Worm (Caenorhabditis elegans) whole organism, mixed stage, embryonic: Measurements from ENCODE around the gene srh-215.

Source experiments
- bed-3 ChIP-seq: fragments of 200-800 bp; sonication (Bioruptor generic); optimal IDR thresholded peaks from 3 replicates; lab custom pipeline; 2018; ENCODE audit warnings: mild to moderate bottlenecking, missing genetic modification characterization, moderate library complexity, missing compliant biosample characterization
- blmp-1 ChIP-seq: fragments of 150-350 bp; optimal IDR thresholded peaks from 2 replicates; lab custom pipeline; 2014; ENCODE audit warnings: missing biosample characterization, missing genetic modification characterization
- ceh-39 ChIP-seq: fragments of 150-350 bp; optimal IDR thresholded peaks from 2 replicates; lab custom pipeline; 2014; ENCODE audit warnings: missing biosample characterization, missing genetic modification characterization
- ceh-43 ChIP-seq: fragments of 200-800 bp; sonication (Bioruptor generic); optimal IDR thresholded peaks from 2 replicates; lab custom pipeline; 2018; ENCODE audit warnings: mild to moderate bottlenecking, missing genetic modification characterization, moderate library complexity, missing compliant biosample characterization
- ces-1 ChIP-seq: fragments of 150-350 bp; optimal IDR thresholded peaks from 2 replicates; lab custom pipeline; 2014; ENCODE audit warnings: missing biosample characterization, missing genetic modification reagents, missing genetic modification characterization
- drap-1 ChIP-seq: fragments of 200-800 bp; sonication (Bioruptor generic); optimal IDR thresholded peaks from 3 replicates; lab custom pipeline; 2018; ENCODE audit warnings: mild to moderate bottlenecking, missing genetic modification characterization, missing compliant biosample characterization
- elt-1 ChIP-seq: sonication (generic microtip); optimal IDR thresholded peaks from 2 replicates; lab custom pipeline; 2017; ENCODE audit warnings: missing genetic modification characterization, mild to moderate bottlenecking, missing compliant biosample characterization, antibody characterized with exemption, moderate library complexity, borderline replicate concordance; ENCODE audit not compliant: insufficient read depth
- elt-3 ChIP-seq: fragments of 150-350 bp; optimal IDR thresholded peaks from 2 replicates; lab custom pipeline; 2014; ENCODE audit warnings: missing biosample characterization, missing genetic modification characterization
- flh-1 ChIP-seq: fragments of 200-800 bp; sonication (Bioruptor generic); optimal IDR thresholded peaks from 2 replicates; lab custom pipeline; 2018; ENCODE audit warnings: mild to moderate bottlenecking, missing genetic modification characterization, moderate library complexity, missing compliant biosample characterization
- ham-2 ChIP-seq: fragments of 200-800 bp; sonication (Bioruptor generic); optimal IDR thresholded peaks from 2 replicates; lab custom pipeline; 2018; ENCODE audit warnings: mild to moderate bottlenecking, missing genetic modification characterization, missing compliant biosample characterization
- hlh-1 ChIP-seq: fragments of 150-350 bp; optimal IDR thresholded peaks from 2 replicates; lab custom pipeline; 2014; ENCODE audit warnings: missing biosample characterization, missing genetic modification reagents, missing genetic modification characterization
- lin-13 ChIP-seq: fragments of 150-350 bp; optimal IDR thresholded peaks from 2 replicates; lab custom pipeline; 2014; ENCODE audit warnings: missing biosample characterization, missing genetic modification characterization
- lin-32 ChIP-seq: fragments of 200-800 bp; sonication (Bioruptor generic); optimal IDR thresholded peaks from 2 replicates; lab custom pipeline; 2018; ENCODE audit warnings: mild to moderate bottlenecking, missing genetic modification characterization, missing compliant biosample characterization
- mep-1 ChIP-seq: fragments of 150-350 bp; optimal IDR thresholded peaks from 2 replicates; lab custom pipeline; 2017; ENCODE audit warnings: missing biosample characterization, missing genetic modification reagents, missing genetic modification characterization, inconsistent platforms
- mls-2 ChIP-seq: sonication (generic microtip); optimal IDR thresholded peaks from 2 replicates; lab custom pipeline; 2016; ENCODE audit warnings: mild to moderate bottlenecking, missing genetic modification characterization, moderate library complexity, missing compliant biosample characterization
- nhr-2 ChIP-seq: fragments of 150-350 bp; optimal IDR thresholded peaks from 2 replicates; lab custom pipeline; 2014; ENCODE audit warnings: missing biosample characterization, missing genetic modification characterization
- nhr-237 ChIP-seq: fragments of 150-350 bp; optimal IDR thresholded peaks from 2 replicates; lab custom pipeline; 2014; ENCODE audit warnings: missing biosample characterization, missing genetic modification characterization
- nhr-28 ChIP-seq: fragments of 150-350 bp; optimal IDR thresholded peaks from 2 replicates; lab custom pipeline; 2014; ENCODE audit warnings: missing biosample characterization, missing genetic modification characterization
- nhr-76 ChIP-seq: sonication (generic microtip); optimal IDR thresholded peaks from 2 replicates; lab custom pipeline; 2017; ENCODE audit warnings: missing biosample characterization, missing genetic modification characterization
- pha-4 ChIP-seq: fragments of 150-350 bp; optimal IDR thresholded peaks from 2 replicates; lab custom pipeline; 2018; ENCODE audit warnings: missing biosample characterization, missing genetic modification reagents, missing genetic modification characterization
- sem-2 ChIP-seq: fragments of 200-800 bp; sonication (Bioruptor generic); optimal IDR thresholded peaks from 2 replicates; lab custom pipeline; 2018; ENCODE audit warnings: mild to moderate bottlenecking, missing genetic modification characterization, missing compliant biosample characterization
- snpc-4 ChIP-seq: fragments of 150-350 bp; optimal IDR thresholded peaks from 2 replicates; lab custom pipeline; 2014; ENCODE audit warnings: missing biosample characterization, missing genetic modification characterization
- tbx-8 ChIP-seq: fragments of 200-800 bp; sonication (Bioruptor generic); optimal IDR thresholded peaks from 2 replicates; lab custom pipeline; 2018; ENCODE audit warnings: mild to moderate bottlenecking, missing genetic modification characterization, moderate library complexity, missing compliant biosample characterization
- unc-39 ChIP-seq: fragments of 150-350 bp; optimal IDR thresholded peaks from 2 replicates; lab custom pipeline; 2014; ENCODE audit warnings: missing biosample characterization, missing genetic modification characterization
- zip-8 ChIP-seq: fragments of 150-350 bp; optimal IDR thresholded peaks from 2 replicates; lab custom pipeline; 2014; ENCODE audit warnings: missing biosample characterization, missing genetic modification characterization
- ztf-11 ChIP-seq: fragments of 150-350 bp; optimal IDR thresholded peaks from 2 replicates; lab custom pipeline; 2014; ENCODE audit warnings: missing biosample characterization, missing genetic modification characterization

The srh-215 gene

ce11 chrV:16869740-16870139 lies 37.9 kb upstream of the srh-215 start, which contains the start of gene clec-33:
Gene clec-33, minus strand, starts transcription at chrV:16869840.
- TF ChIP-seq blmp-1 (tag; lab: Kevin White, UChicago), result no peak
- no peak for TF ChIP-seq snpc-4
- no peak for TF ChIP-seq lin-13 (tag; lab: Kevin White, UChicago)
- TF ChIP-seq bed-3 (GFP tag; lab: Kevin White, UChicago), result no peak
- TF ChIP-seq ham-2 (GFP tag; lab: Kevin White, UChicago), result no peak
- no peak for TF ChIP-seq nhr-237
- no peak for TF ChIP-seq ces-1 (GFP tag; lab: Kevin White, UChicago)
- no peak for TF ChIP-seq hlh-1
- no peak for TF ChIP-seq nhr-76 (tag; lab: Kevin White, UChicago)
- no peak for TF ChIP-seq pha-4 (tag; lab: Kevin White, UChicago)
- TF ChIP-seq ztf-11 (tag; lab: Kevin White, UChicago), result no peak
- no peak for TF ChIP-seq nhr-2 (tag; lab: Kevin White, UChicago)
- no peak for TF ChIP-seq sem-2
- no peak for TF ChIP-seq ceh-39 (tag; lab: Kevin White, UChicago)
- TF ChIP-seq flh-1 (GFP tag; lab: Kevin White, UChicago), result no peak
- no peak for TF ChIP-seq zip-8 (tag; lab: Kevin White, UChicago)

ce11 chrV:16865404-16865803 lies 33.6 kb upstream of the srh-215 start, which contains the start of gene clec-28:
Gene clec-28, plus strand, starts transcription at chrV:16865704.
- TF ChIP-seq ztf-11 (tag; lab: Kevin White, UChicago) (no peak), elt-1 (no peak), lin-32 (no peak), ceh-43 (GFP tag; lab: Kevin White, UChicago) (no peak), mls-2 (tag; lab: Kevin White, UChicago) (no peak), bed-3 (GFP tag; lab: Kevin White, UChicago) (no peak)

ce11 chrV:16861719-16862118 lies 29.9 kb upstream of the srh-215 start, which contains the start of the genes clec-32 and clec-24:
Gene clec-32, minus strand, starts transcription at chrV:16861819.
Gene clec-24, plus strand, starts transcription at chrV:16862012.
- TF ChIP-seq elt-1 (no peak), ceh-39 (tag; lab: Kevin White, UChicago) (no peak), drap-1 (GFP tag; lab: Kevin White, UChicago) (no peak), nhr-28 (tag; lab: Kevin White, UChicago) (no peak), mls-2 (tag; lab: Kevin White, UChicago) (no peak), ztf-11 (tag; lab: Kevin White, UChicago) (no peak), hlh-1 (no peak), ceh-43 (GFP tag; lab: Kevin White, UChicago) (no peak), unc-39 (tag; lab: Kevin White, UChicago) (no peak), flh-1 (GFP tag; lab: Kevin White, UChicago) (no peak), nhr-2 (tag; lab: Kevin White, UChicago) (no peak), ces-1 (GFP tag; lab: Kevin White, UChicago) (no peak)
- TF ChIP-seq, all 35 proteins: peak for 0

- TF ChIP-seq blmp-1 (tag; lab: Kevin White, UChicago), result no peak
- no peak for TF ChIP-seq sem-2
- TF ChIP-seq hlh-1, result no peak
Measured at ce11 chrV:16857977-16858479, 26.2 kb upstream of the srh-215 start, which contains the start of the genes clec-31 and clec-22. Gene clec-31, minus strand, starts transcription at chrV:16858077. Gene clec-22, plus strand, starts transcription at chrV:16858429.

- no peak for TF ChIP-seq sem-2
- TF ChIP-seq elt-3 (tag; lab: Kevin White, UChicago), result no peak
- no peak for TF ChIP-seq nhr-28 (tag; lab: Kevin White, UChicago)
- no peak for TF ChIP-seq snpc-4
- TF ChIP-seq zip-8 (tag; lab: Kevin White, UChicago), result no peak
- TF ChIP-seq ces-1 (GFP tag; lab: Kevin White, UChicago), result no peak
- TF ChIP-seq tbx-8 (GFP tag; lab: Kevin White, UChicago), result no peak
- TF ChIP-seq bed-3 (GFP tag; lab: Kevin White, UChicago), result no peak
- TF ChIP-seq flh-1 (GFP tag; lab: Kevin White, UChicago), result no peak
- no peak for TF ChIP-seq lin-32
- no peak for TF ChIP-seq nhr-2 (tag; lab: Kevin White, UChicago)
- TF ChIP-seq pha-4 (tag; lab: Kevin White, UChicago), result no peak
- TF ChIP-seq ceh-43 (GFP tag; lab: Kevin White, UChicago), result no peak
- TF ChIP-seq mep-1 (tag; lab: Kevin White, UChicago), result no peak
- TF ChIP-seq hlh-1, result no peak
Measured at ce11 chrV:16853956-16854683, 22.3 kb upstream of the srh-215 start, which contains the start of the genes clec-35 and clec-27. Gene clec-35, minus strand, starts transcription at chrV:16854056. Gene clec-27, plus strand, starts transcription at chrV:16854633.
